Fruit fly (Drosophila melanogaster): ENCODE measurements around the gene ex.

Gene ex

dm6 chr2L:482451-482844, 51.4 kb downstream of the ex start:
- TF ChIP-seq CG18599 (GFP tag; optimal IDR thresholded peaks at IDR 0.05) (no peak), CG12769 (tag; optimal IDR thresholded peaks at IDR 0.05) (peak; percentile 48), Dad (GFP tag; optimal IDR thresholded peaks at IDR 0.05) (no peak), CG13296 (GFP tag; optimal IDR thresholded peaks at IDR 0.05) (peak; percentile 36), Deaf1 (tag; optimal IDR thresholded peaks at IDR 0.05) (no peak), danr (GFP tag; IDR thresholded peaks at IDR 0.05) (no peak), sim (GFP tag; IDR thresholded peaks at IDR 0.05) (0 out of 2 replicates have a peak, but pooled peaks have one; percentile 5), lola (GFP tag; optimal IDR thresholded peaks at IDR 0.05) (no peak), pan (optimal IDR thresholded peaks at IDR 0.05) (no peak), pan (GFP tag; optimal IDR thresholded peaks at IDR 0.05 in 1 of 2, IDR thresholded peaks at IDR 0.05 in 1 of 2) (peak in 1 of 2 experiments; percentile 19), sug (tag; optimal IDR thresholded peaks at IDR 0.05) (peak; percentile 39), tio (GFP tag; optimal IDR thresholded peaks at IDR 0.05) (no peak), so (GFP tag; IDR thresholded peaks at IDR 0.05) (no peak), NC2α (GFP tag; optimal IDR thresholded peaks at IDR 0.05) (no peak), CG17912 (GFP tag; optimal IDR thresholded peaks at IDR 0.05) (peak; percentile 31), ssp (GFP tag; IDR thresholded peaks at IDR 0.05) (no peak), chinmo (GFP tag; IDR thresholded peaks at IDR 0.05; ENCODE audit: partially characterized antibody) (0 out of 4 replicates have a peak, but pooled peaks have one; percentile 33), CG12219 (GFP tag; optimal IDR thresholded peaks at IDR 0.05) (no peak), Gug (GFP tag; IDR thresholded peaks at IDR 0.05) (no peak), CG10267 (tag; optimal IDR thresholded peaks at IDR 0.05) (no peak), CG13894 (tag; optimal IDR thresholded peaks at IDR 0.05) (peak; percentile 2), cad (GFP tag; optimal IDR thresholded peaks at IDR 0.05) (no peak), CG9817 (tag; optimal IDR thresholded peaks at IDR 0.05) (no peak), CG1603 (tag; optimal IDR thresholded peaks at IDR 0.05) (no peak), nmo (GFP tag; optimal IDR thresholded peaks at IDR 0.05) (no peak), dysf (GFP tag; IDR thresholded peaks at IDR 0.05) (peak; percentile 43; the same call in 1 of the 3 replicates), CG10366 (GFP tag; IDR thresholded peaks at IDR 0.05) (no peak), CG8290 (GFP tag; optimal IDR thresholded peaks at IDR 0.05) (no peak), CG8290 (tag; optimal IDR thresholded peaks at IDR 0.05) (no peak), CG32767 (GFP tag; IDR thresholded peaks at IDR 0.05) (no peak), mam (GFP tag; optimal IDR thresholded peaks at IDR 0.05) (no peak), CG11085 (GFP tag; IDR thresholded peaks at IDR 0.05) (no peak), CG2199 (GFP tag; IDR thresholded peaks at IDR 0.05) (0 out of 3 replicates have a peak, but pooled peaks have one; percentile 60), CG9437 (GFP tag; optimal IDR thresholded peaks at IDR 0.05) (no peak), sr (GFP tag; IDR thresholded peaks at IDR 0.05) (peak; percentile 80; the same call in 2 of the 3 replicates), run (tag; optimal IDR thresholded peaks at IDR 0.05) (no peak), CG10654 (GFP tag; optimal IDR thresholded peaks at IDR 0.05) (no peak), CG10543 (GFP tag; optimal IDR thresholded peaks at IDR 0.05) (no peak), Fer2 (tag; optimal IDR thresholded peaks at IDR 0.05) (peak; percentile 11), CG34376 (GFP tag; optimal IDR thresholded peaks at IDR 0.05) (peak; percentile 6), az2 (GFP tag; optimal IDR thresholded peaks at IDR 0.05) (no peak), grau (tag; optimal IDR thresholded peaks at IDR 0.05) (no peak), CG8281 (tag; optimal IDR thresholded peaks at IDR 0.05) (no peak), CG10431 (GFP tag; optimal IDR thresholded peaks at IDR 0.05) (no peak), CG42726 (GFP tag; IDR thresholded peaks at IDR 0.05; ENCODE audit: partially characterized antibody) (0 out of 2 replicates have a peak, but pooled peaks have one; percentile 22), Fer3 (tag; optimal IDR thresholded peaks at IDR 0.05) (no peak), CG3726 (GFP tag; IDR thresholded peaks at IDR 0.05) (no peak), Sin3A (optimal IDR thresholded peaks at IDR 0.05) (no peak), crc (GFP tag; optimal IDR thresholded peaks at IDR 0.05) (no peak), tll (GFP tag; optimal IDR thresholded peaks at IDR 0.05) (no peak), CG17328 (GFP tag; IDR thresholded peaks at IDR 0.05) (no peak), slou (GFP tag; optimal IDR thresholded peaks at IDR 0.05) (no peak)
